Worm (Caenorhabditis elegans) whole organism, L3 larva: ENCODE data around the gene T28A8.5.

Experiments used
- R02D3.7 ChIP-seq: fragments of 150-350 bp; optimal IDR thresholded peaks from 2 replicates; lab custom pipeline; 2014; ENCODE audit warnings: missing biosample characterization, missing genetic modification characterization
- aly-2 ChIP-seq: fragments of 150-350 bp; optimal IDR thresholded peaks from 2 replicates; lab custom pipeline; 2014; ENCODE audit warnings: missing biosample characterization, missing genetic modification characterization
- ceh-28 ChIP-seq: fragments of 150-350 bp; optimal IDR thresholded peaks from 2 replicates; lab custom pipeline; 2014; ENCODE audit warnings: missing biosample characterization, missing genetic modification reagents, missing genetic modification characterization
- ceh-82 ChIP-seq: fragments of 150-350 bp; optimal IDR thresholded peaks from 2 replicates; lab custom pipeline; 2014; ENCODE audit warnings: missing biosample characterization, missing genetic modification characterization
- daf-12 ChIP-seq: fragments of 150-350 bp; optimal IDR thresholded peaks from 2 replicates; lab custom pipeline; 2014; ENCODE audit warnings: missing biosample characterization, missing genetic modification reagents, missing genetic modification characterization
- egl-27 ChIP-seq: sonication (generic microtip); optimal IDR thresholded peaks from 4 replicates; lab custom pipeline; 2017; ENCODE audit warnings: missing biosample characterization, missing genetic modification reagents, missing genetic modification characterization
- elt-1 ChIP-seq: fragments of 150-350 bp; optimal IDR thresholded peaks from 2 replicates; lab custom pipeline; 2014; ENCODE audit warnings: missing biosample characterization, missing genetic modification characterization
- elt-2 ChIP-seq: sonication (generic microtip); optimal IDR thresholded peaks from 2 replicates; lab custom pipeline; 2016; ENCODE audit warnings: missing genetic modification reagents, mild to moderate bottlenecking, missing genetic modification characterization, missing compliant biosample characterization
- eor-1 ChIP-seq, 2 experiments: fragments of 150-350 bp; optimal IDR thresholded peaks; 2 replicates each; lab custom pipeline; 2014 to 2018; ENCODE audit warnings: missing biosample characterization in 2 of 2, missing genetic modification characterization in 2 of 2
- fos-1 ChIP-seq: fragments of 150-350 bp; optimal IDR thresholded peaks from 2 replicates; lab custom pipeline; 2014; ENCODE audit warnings: missing biosample characterization, missing genetic modification characterization
- hmg-11 ChIP-seq: sonication (generic microtip); optimal IDR thresholded peaks from 2 replicates; lab custom pipeline; 2016; ENCODE audit warnings: missing genetic modification characterization, missing compliant biosample characterization
- jun-1 ChIP-seq: fragments of 150-350 bp; optimal IDR thresholded peaks from 2 replicates; lab custom pipeline; 2014; ENCODE audit warnings: missing biosample characterization, missing genetic modification reagents, missing genetic modification characterization
- lin-15B ChIP-seq: fragments of 150-350 bp; optimal IDR thresholded peaks from 2 replicates; lab custom pipeline; 2014; ENCODE audit warnings: missing biosample characterization, missing genetic modification characterization
- lin-39 ChIP-seq: fragments of 150-350 bp; optimal IDR thresholded peaks from 2 replicates; lab custom pipeline; 2018; ENCODE audit warnings: missing biosample characterization, missing genetic modification reagents, missing genetic modification characterization
- lsy-12 ChIP-seq: sonication (generic microtip); optimal IDR thresholded peaks from 2 replicates; lab custom pipeline; 2016; ENCODE audit warnings: mild to moderate bottlenecking, missing genetic modification characterization, missing compliant biosample characterization
- mdl-1 ChIP-seq: fragments of 150-350 bp; optimal IDR thresholded peaks from 2 replicates; lab custom pipeline; 2014; ENCODE audit warnings: missing biosample characterization, missing genetic modification characterization
- mml-1 ChIP-seq: fragments of 150-350 bp; sonication (generic microtip); optimal IDR thresholded peaks from 3 replicates; lab custom pipeline; 2014; ENCODE audit warnings: missing biosample characterization, missing genetic modification characterization
- nfya-1 ChIP-seq: sonication (generic microtip); optimal IDR thresholded peaks from 2 replicates; lab custom pipeline; 2017; ENCODE audit warnings: missing genetic modification characterization, mild to moderate bottlenecking, missing compliant biosample characterization, antibody characterized with exemption, moderate library complexity; ENCODE audit not compliant: insufficient read depth
- nhr-23 ChIP-seq: fragments of 150-350 bp; optimal IDR thresholded peaks from 2 replicates; lab custom pipeline; 2014; ENCODE audit warnings: missing biosample characterization, missing genetic modification reagents, missing genetic modification characterization
- nhr-237 ChIP-seq: fragments of 150-350 bp; optimal IDR thresholded peaks from 2 replicates; lab custom pipeline; 2014; ENCODE audit warnings: missing biosample characterization, missing genetic modification characterization
- nhr-25 ChIP-seq: sonication (generic microtip); optimal IDR thresholded peaks from 2 replicates; lab custom pipeline; 2017; ENCODE audit warnings: missing biosample characterization, missing genetic modification characterization
- nhr-43 ChIP-seq: sonication (generic microtip); optimal IDR thresholded peaks from 2 replicates; lab custom pipeline; 2016; ENCODE audit warnings: mild to moderate bottlenecking, missing genetic modification characterization, missing compliant biosample characterization; ENCODE audit not compliant: poor library complexity, severe bottlenecking
- nhr-76 ChIP-seq: fragments of 150-350 bp; sonication (generic microtip); optimal IDR thresholded peaks from 5 replicates; lab custom pipeline; 2014; ENCODE audit warnings: missing biosample characterization, missing genetic modification characterization
- pha-4 ChIP-seq: fragments of 150-350 bp; optimal IDR thresholded peaks from 2 replicates; lab custom pipeline; 2014; ENCODE audit warnings: missing biosample characterization, missing genetic modification reagents, missing genetic modification characterization
- pqm-1 ChIP-seq: fragments of 150-350 bp; optimal IDR thresholded peaks from 2 replicates; lab custom pipeline; 2017; ENCODE audit warnings: missing biosample characterization, missing genetic modification characterization, inconsistent platforms
- sea-2 ChIP-seq: fragments of 150-350 bp; sonication (generic microtip); optimal IDR thresholded peaks from 4 replicates; lab custom pipeline; 2014; ENCODE audit warnings: missing biosample characterization, missing genetic modification reagents, missing genetic modification characterization
- snpc-4 ChIP-seq: fragments of 150-350 bp; optimal IDR thresholded peaks from 2 replicates; lab custom pipeline; 2014; ENCODE audit warnings: missing biosample characterization, missing genetic modification characterization
- tbx-2 ChIP-seq: sonication (generic microtip); optimal IDR thresholded peaks from 2 replicates; lab custom pipeline; 2016; ENCODE audit warnings: mild to moderate bottlenecking, missing genetic modification characterization, missing compliant biosample characterization
- unc-39 ChIP-seq: sonication (generic microtip); optimal IDR thresholded peaks from 4 replicates; lab custom pipeline; 2017; ENCODE audit warnings: missing biosample characterization, missing genetic modification characterization
- unc-62 ChIP-seq: fragments of 150-350 bp; sonication (generic microtip); optimal IDR thresholded peaks from 4 replicates; lab custom pipeline; 2014; ENCODE audit warnings: missing biosample characterization, missing genetic modification reagents, missing genetic modification characterization
- zag-1 ChIP-seq: fragments of 150-350 bp; optimal IDR thresholded peaks from 2 replicates; lab custom pipeline; 2014; ENCODE audit warnings: missing biosample characterization, missing genetic modification characterization
- ztf-11 ChIP-seq: fragments of 150-350 bp; optimal IDR thresholded peaks from 2 replicates; lab custom pipeline; 2014; ENCODE audit warnings: missing biosample characterization, missing genetic modification characterization

T28A8.5 gene

ce11 chrIII:13528513-13529249 lies 27.3 kb downstream of the T28A8.5 start:
- TF ChIP-seq sea-2 (no peak), daf-12 (tag; lab: Kevin White, UChicago) (no peak), jun-1 (no peak), lin-39 (tag; lab: Kevin White, UChicago) (no peak), zag-1 (tag; lab: Kevin White, UChicago) (no peak), pqm-1 (peak; percentile 19), pha-4 (tag; lab: Kevin White, UChicago) (peak; percentile 71), elt-2 (peak; percentile 43)

ce11 chrIII:13530017-13530416 lies 28.6 kb downstream of the T28A8.5 start:
- TF ChIP-seq pqm-1: no peak
- TF ChIP-seq elt-2: peak; percentile 11
- TF ChIP-seq egl-27 (tag; lab: Kevin White, UChicago): no peak
- no peak for TF ChIP-seq R02D3.7 (tag; lab: Kevin White, UChicago)
- peak; percentile 34 for TF ChIP-seq lsy-12
- TF ChIP-seq elt-1 (tag; lab: Kevin White, UChicago): no peak
- TF ChIP-seq pha-4 (tag; lab: Kevin White, UChicago): peak; percentile 68
- peak; percentile 87 for TF ChIP-seq nhr-25
- no peak for TF ChIP-seq zag-1 (tag; lab: Kevin White, UChicago)
- TF ChIP-seq nfya-1: peak; percentile 83
- peak; percentile 82 for TF ChIP-seq lin-15B
- TF ChIP-seq snpc-4 (tag; lab: Kevin White, UChicago): peak; percentile 35
- peak; percentile 19 for TF ChIP-seq ceh-28
- TF ChIP-seq nhr-23 (tag; lab: Kevin White, UChicago): peak; percentile 79
- TF ChIP-seq hmg-11: peak; percentile 61
- no peak for TF ChIP-seq mml-1 (tag; lab: Kevin White, UChicago)
- peak; percentile 83 for TF ChIP-seq lin-39 (tag; lab: Kevin White, UChicago)

ce11 chrIII:13530838-13531237 lies 29.4 kb downstream of the T28A8.5 start:
- TF ChIP-seq pha-4 (tag; lab: Kevin White, UChicago) (peak; percentile 67), nhr-23 (tag; lab: Kevin White, UChicago) (no peak)

- TF ChIP-seq nhr-23 (tag; lab: Kevin White, UChicago): peak; percentile 18
- peak; percentile 4 for TF ChIP-seq pha-4 (tag; lab: Kevin White, UChicago)
- peak; percentile 63 for TF ChIP-seq nhr-25
- TF ChIP-seq elt-1 (tag; lab: Kevin White, UChicago): no peak
Measured at ce11 chrIII:13534704-13535103, 33.3 kb downstream of the T28A8.5 start.

- no peak for TF ChIP-seq mdl-1 (tag; lab: Kevin White, UChicago)
- TF ChIP-seq eor-1 (tag; optimal IDR thresholded peaks at IDR 0.05; lab: Kevin White, UChicago): no peak
- TF ChIP-seq tbx-2: no peak
- TF ChIP-seq ceh-82 (tag; lab: Kevin White, UChicago): no peak
- TF ChIP-seq jun-1: no peak
- TF ChIP-seq lin-15B: no peak
- TF ChIP-seq fos-1 (tag; lab: Kevin White, UChicago): no peak
- no peak for TF ChIP-seq nfya-1
Measured at ce11 chrIII:13535735-13536390, 34.4 kb downstream of the T28A8.5 start.

- TF ChIP-seq nfya-1 (no peak), lin-39 (tag; lab: Kevin White, UChicago) (no peak), unc-39 (tag; lab: Kevin White, UChicago) (no peak), lsy-12 (no peak), unc-62 (GFP tag; lab: Kevin White, UChicago) (no peak), R02D3.7 (tag; lab: Kevin White, UChicago) (no peak), nhr-237 (tag; lab: Kevin White, UChicago) (no peak), nhr-43 (tag; lab: Kevin White, UChicago) (no peak), pha-4 (tag; lab: Kevin White, UChicago) (no peak), aly-2 (tag; lab: Kevin White, UChicago) (no peak), elt-2 (no peak), daf-12 (tag; lab: Kevin White, UChicago) (no peak), elt-1 (tag; lab: Kevin White, UChicago) (no peak), ztf-11 (tag; lab: Kevin White, UChicago) (no peak), nhr-76 (tag; lab: Kevin White, UChicago) (no peak)
Measured at ce11 chrIII:13540791-13541190, 39.4 kb downstream of the T28A8.5 start.
